Fruit fly (Drosophila melanogaster): ENCODE data around the gene Srp72.
A peak's percentile ranks its signal among the peaks of the same experiment; 100 is the strongest.

The Srp72 gene

dm6 chr3R:20549855-20550603 lies 38.5 kb upstream of the Srp72 start (continued):
- TF ChIP-seq twi (tag; optimal IDR thresholded peaks at IDR 0.05) (peak; percentile 99), CG10321 (GFP tag; IDR thresholded peaks at IDR 0.05) (peak; percentile 54), rib (GFP tag; IDR thresholded peaks at IDR 0.05) (peak; percentile 79), Camta (GFP tag; optimal IDR thresholded peaks at IDR 0.05) (no peak), emc (GFP tag; optimal IDR thresholded peaks at IDR 0.05) (no peak), CG6854 (GFP tag; optimal IDR thresholded peaks at IDR 0.05) (peak; percentile 76), gcm2 (GFP tag; optimal IDR thresholded peaks at IDR 0.05) (peak; percentile 65), CG1832 (GFP tag; optimal IDR thresholded peaks at IDR 0.05) (no peak), CG2202 (tag; optimal IDR thresholded peaks at IDR 0.05) (peak; percentile 75), H2.0 (GFP tag; IDR thresholded peaks at IDR 0.05) (peak; percentile 72; the same call in 1 of the 2 replicates), dmrt99B (tag; optimal IDR thresholded peaks at IDR 0.05) (peak; percentile 90), tgo (GFP tag; IDR thresholded peaks at IDR 0.05) (peak; percentile 89), lov (optimal IDR thresholded peaks at IDR 0.05) (no peak), lov (GFP tag; IDR thresholded peaks at IDR 0.05) (no peak), Side (GFP tag; optimal IDR thresholded peaks at IDR 0.05) (no peak), Ets65A (GFP tag) (peak; percentile 95), zfh2 (GFP tag; optimal IDR thresholded peaks at IDR 0.05) (peak; percentile 14), Gug (GFP tag; IDR thresholded peaks at IDR 0.05) (peak; percentile 78), eyg (GFP tag; optimal IDR thresholded peaks at IDR 0.05) (peak; percentile 4), BtbVII (GFP tag; optimal IDR thresholded peaks at IDR 0.05) (peak; percentile 79), p53 (GFP tag; optimal IDR thresholded peaks at IDR 0.05) (no peak), C15 (GFP tag; IDR thresholded peaks at IDR 0.05) (peak; percentile 78; the same call in 2 of the 3 replicates), Mrtf (GFP tag; IDR thresholded peaks at IDR 0.05) (peak; percentile 78), zen (tag; optimal IDR thresholded peaks at IDR 0.05) (peak; percentile 64), CG18619 (GFP tag; optimal IDR thresholded peaks at IDR 0.05) (peak; percentile 86), CG42726 (GFP tag; IDR thresholded peaks at IDR 0.05; ENCODE audit: partially characterized antibody) (0 out of 2 replicates have a peak, but pooled peaks have one; percentile 27), CG11723 (GFP tag; optimal IDR thresholded peaks at IDR 0.05) (peak; percentile 75), kah (GFP tag; optimal IDR thresholded peaks at IDR 0.05) (peak; percentile 61), pfk (GFP tag; optimal IDR thresholded peaks at IDR 0.05) (peak; percentile 68), Atf6 (GFP tag; IDR thresholded peaks at IDR 0.05) (peak; percentile 87), Dip2 (GFP tag; IDR thresholded peaks at IDR 0.05) (peak; percentile 54; the same call in 1 of the 2 replicates), MESR4 (GFP tag; optimal IDR thresholded peaks at IDR 0.05) (no peak), CG15514 (GFP tag; optimal IDR thresholded peaks at IDR 0.05) (peak; percentile 67), onecut (GFP tag; IDR thresholded peaks at IDR 0.05) (peak; percentile 82), abd-A (tag; optimal IDR thresholded peaks at IDR 0.05) (no peak), pan (optimal IDR thresholded peaks at IDR 0.05) (no peak), pan (GFP tag; optimal IDR thresholded peaks at IDR 0.05 in 1 of 2, IDR thresholded peaks at IDR 0.05 in 1 of 2) (peak in 1 of 2 experiments; percentile 77), CG3065 (GFP tag; optimal IDR thresholded peaks at IDR 0.05) (peak; percentile 56), sima (GFP tag; optimal IDR thresholded peaks at IDR 0.05) (no peak), Ravus (GFP tag; IDR thresholded peaks at IDR 0.05) (peak; percentile 40; the same call in 1 of the 2 replicates), shn (GFP tag; optimal IDR thresholded peaks at IDR 0.05) (peak; percentile 21), otp (GFP tag; IDR thresholded peaks at IDR 0.05) (peak; percentile 77), CG18262 (tag; optimal IDR thresholded peaks at IDR 0.05) (peak; percentile 91), sr (GFP tag; IDR thresholded peaks at IDR 0.05) (0 out of 3 replicates have a peak, but pooled peaks have one; percentile 10), pnt (GFP tag; optimal IDR thresholded peaks at IDR 0.05) (peak; percentile 27), Kr (GFP tag; optimal IDR thresholded peaks at IDR 0.05) (no peak), crol (GFP tag; IDR thresholded peaks at IDR 0.05) (peak; percentile 95), E2f1 (GFP tag; IDR thresholded peaks at IDR 0.05) (peak; percentile 75), CG10979 (tag; optimal IDR thresholded peaks at IDR 0.05) (peak; percentile 92), nau (GFP tag; optimal IDR thresholded peaks at IDR 0.05) (peak; percentile 62)
